Fruit fly (Drosophila melanogaster): Measurements from ENCODE around the gene CG7208.
A peak's percentile ranks its signal among the peaks of the same experiment; 100 is the strongest.

CG7208 gene

DNA sequence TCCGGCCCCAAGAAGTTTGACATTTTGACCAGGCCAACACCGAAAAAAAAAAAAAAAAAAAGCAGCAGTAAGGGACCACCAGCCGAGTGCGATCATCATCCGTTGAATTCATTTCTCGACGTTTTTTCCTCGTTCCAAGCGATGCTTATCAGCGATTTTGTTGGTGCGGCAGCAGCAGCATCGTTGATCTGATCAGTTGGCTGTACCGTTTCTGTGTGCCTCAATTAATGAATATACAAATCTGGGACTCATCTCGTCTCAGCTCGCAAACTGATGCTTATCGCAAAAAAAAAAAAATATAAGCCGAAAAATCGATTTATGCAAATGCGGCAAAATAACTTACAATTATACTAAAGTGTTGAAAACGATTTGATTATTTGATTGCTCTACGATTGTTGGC is 40.7 kb downstream of the CG7208 start (continued):
- TF ChIP-seq ab (GFP tag; optimal IDR thresholded peaks at IDR 0.05) = no peak
- TF ChIP-seq sqz (GFP tag; optimal IDR thresholded peaks at IDR 0.05) = peak; percentile 15
- TF ChIP-seq CG10979 (tag; optimal IDR thresholded peaks at IDR 0.05) = no peak
- no peak for TF ChIP-seq ap (GFP tag; IDR thresholded peaks at IDR 0.05)
- TF ChIP-seq BtbVII (GFP tag; optimal IDR thresholded peaks at IDR 0.05) = no peak
- no peak for TF ChIP-seq Atf3 (GFP tag; optimal IDR thresholded peaks at IDR 0.05)
- TF ChIP-seq CG4730 (GFP tag; IDR thresholded peaks at IDR 0.05) = no peak
- TF ChIP-seq CG13424 (tag; optimal IDR thresholded peaks at IDR 0.05) = no peak
- no peak for TF ChIP-seq Nf-YA (GFP tag; IDR thresholded peaks at IDR 0.05)
- no peak for TF ChIP-seq CG7357 (GFP tag; IDR thresholded peaks at IDR 0.05)
- peak; percentile 7 for TF ChIP-seq sens (GFP tag)
- TF ChIP-seq Hr39 (optimal IDR thresholded peaks at IDR 0.05) = no peak
- TF ChIP-seq CG9876 (GFP tag; optimal IDR thresholded peaks at IDR 0.05) = no peak
- no peak for TF ChIP-seq Sin3A (optimal IDR thresholded peaks at IDR 0.05)
- TF ChIP-seq chinmo (GFP tag; IDR thresholded peaks at IDR 0.05; ENCODE audit: partially characterized antibody) = no peak
- no peak for TF ChIP-seq CG11398 (GFP tag; optimal IDR thresholded peaks at IDR 0.05)
- TF ChIP-seq grn (GFP tag; optimal IDR thresholded peaks at IDR 0.05) = peak; percentile 95
